Worm (Caenorhabditis elegans): Measurements from ENCODE around the gene F55B11.7.

The F55B11.7 gene

ce11 chrIV:14464065-14464567 is 42.3 kb upstream of the F55B11.7 start, which contains the start of gene dld-1 (continued):
- TF ChIP-seq cebp-1 (GFP tag; IDR thresholded peaks at IDR 0.05) (peak; percentile 70), cebp-1 (tag; optimal IDR thresholded peaks at IDR 0.05) (peak; percentile 91), pha-4 (tag; optimal IDR thresholded peaks at IDR 0.05) (peak; percentile 53), somi-1 (GFP tag; optimal IDR thresholded peaks at IDR 0.05) (no peak), rec-8 (tag; optimal IDR thresholded peaks at IDR 0.05) (no peak), nhr-120 (GFP tag; IDR thresholded peaks at IDR 0.05) (no peak), lin-26 (GFP tag; IDR thresholded peaks at IDR 0.05) (no peak; the same call in none of the 2 replicates), Y79H2A.3 (GFP tag; conservative IDR thresholded peaks at IDR 0.05) (no peak)

- TF ChIP-seq hsf-1 (GFP tag; IDR thresholded peaks at IDR 0.05): peak; percentile 90
These were observed 39.5 kb upstream of the F55B11.7 start for ce11 chrIV:14461343-14461742.

- TF ChIP-seq madf-6 (GFP tag; IDR thresholded peaks at IDR 0.05) (peak; percentile 53), mcd-1 (GFP tag; IDR thresholded peaks at IDR 0.05) (0 out of 2 replicates have a peak, but pooled peaks have one; percentile 31), dox-1 (GFP tag; IDR thresholded peaks at IDR 0.05) (peak; percentile 44; the same call in 1 of the 2 replicates), hsf-1 (GFP tag; IDR thresholded peaks at IDR 0.05) (0 out of 2 replicates have a peak, but pooled peaks have one; percentile 22), lin-54 (GFP tag; optimal IDR thresholded peaks at IDR 0.05) (peak; percentile 48), D2030.7 (GFP tag; IDR thresholded peaks at IDR 0.05) (peak; percentile 24; the same call in 1 of the 2 replicates), snpc-1.1 (tag; optimal IDR thresholded peaks at IDR 0.05; ENCODE audit: insufficient read depth) (peak; percentile 11), tbp1 (GFP tag; optimal IDR thresholded peaks at IDR 0.05) (peak; percentile 33), F49E8.2 (tag; optimal IDR thresholded peaks at IDR 0.05; ENCODE audit: insufficient read depth) (peak; percentile 56), snpc-4 (GFP tag; optimal IDR thresholded peaks at IDR 0.05) (peak; percentile 55), snpc-4 (tag; optimal IDR thresholded peaks at IDR 0.05) (peak; percentile 52 to 91 (median 66)), pbrm-1 (GFP tag; IDR thresholded peaks at IDR 0.05) (peak; percentile 92), hmg-1.2 (GFP tag; IDR thresholded peaks at IDR 0.05) (peak; percentile 44), attf-6 (GFP tag; IDR thresholded peaks at IDR 0.05) (peak; percentile 97)
These were observed 38.9 kb upstream of the F55B11.7 start for ce11 chrIV:14460673-14461240.

ce11 chrIV:14456667-14457066 is 34.8 kb upstream of the F55B11.7 start, which contains the start of gene nspg-9:
TSS of gene nspg-9 (plus strand) at chrIV:14456900.
- no peak for TF ChIP-seq lin-35 (GFP tag; optimal IDR thresholded peaks at IDR 0.05)
- no peak for TF ChIP-seq snpc-4 (GFP tag; optimal IDR thresholded peaks at IDR 0.05)
- peak in 2 of 4 experiments; percentile 21 to 22 for TF ChIP-seq snpc-4 (tag; optimal IDR thresholded peaks at IDR 0.05)
- no peak for TF ChIP-seq lin-26 (GFP tag; IDR thresholded peaks at IDR 0.05)
- TF ChIP-seq dox-1 (GFP tag; IDR thresholded peaks at IDR 0.05): peak; percentile 70
- TF ChIP-seq hlh-26 (GFP tag; conservative IDR thresholded peaks at IDR 0.05): no peak
- no peak for TF ChIP-seq F39B2.1 (GFP tag; IDR thresholded peaks at IDR 0.05)
- peak; percentile 83 for TF ChIP-seq nhr-80 (tag; optimal IDR thresholded peaks at IDR 0.05)
- TF ChIP-seq ceh-58 (GFP tag; IDR thresholded peaks at IDR 0.05): no peak
- TF ChIP-seq let-607 (tag; optimal IDR thresholded peaks at IDR 0.05): peak in 1 of 2 experiments; percentile 65
- TF ChIP-seq fkh-3 (tag; optimal IDR thresholded peaks at IDR 0.05): no peak

- TF ChIP-seq xnd-1 (tag; optimal IDR thresholded peaks at IDR 0.05) (peak; percentile 65), attf-6 (GFP tag; IDR thresholded peaks at IDR 0.05) (peak; percentile 44; the same call in 1 of the 2 replicates), F33H1.4 (GFP tag; IDR thresholded peaks at IDR 0.05) (peak; percentile 70), snpc-4 (GFP tag; optimal IDR thresholded peaks at IDR 0.05) (peak; percentile 13), snpc-4 (tag; optimal IDR thresholded peaks at IDR 0.05) (peak in 1 of 4 experiments; percentile 85), madf-8 (GFP tag; conservative IDR thresholded peaks at IDR 0.05) (0 out of 2 replicates have a peak, but pooled peaks have one; percentile 25), lsl-1 (GFP tag; optimal IDR thresholded peaks at IDR 0.05) (peak; percentile 16)
These were observed 33.3 kb upstream of the F55B11.7 start for ce11 chrIV:14455116-14455515.
